Worm (Caenorhabditis elegans) whole organism, L4 larva: Measurements from ENCODE around the gene F49C12.15.
A peak's percentile ranks its signal among the peaks of the same experiment; 100 is the strongest.
"Not testable (repeated sequence)": the region's sequence is repeated elsewhere in the genome, so short reads cannot be mapped to it uniquely, and the experiment has no call there.

Source experiments
- F26F4.8 ChIP-seq: fragments of 200-800 bp; sonication (Bioruptor generic); conservative IDR thresholded peaks from 2 replicates; pipeline ENCODE4 v1.3.6; 2022; ENCODE audit warnings: missing genetic modification characterization, missing compliant biosample characterization
- F37D6.2 ChIP-seq: sonication (generic microtip); optimal IDR thresholded peaks from 2 replicates; lab custom pipeline; 2016; ENCODE audit warnings: mild to moderate bottlenecking, missing genetic modification characterization, missing compliant biosample characterization
- T26A8.4 ChIP-seq: fragments of 200-800 bp; sonication (Bioruptor generic); IDR thresholded peaks from 2 replicates; pipeline ENCODE4 v1.3.6; 2022; ENCODE audit warnings: missing genetic modification characterization, missing compliant biosample characterization
- Y105C5A.15 ChIP-seq: fragments of 200-800 bp; sonication (Bioruptor generic); IDR thresholded peaks from 2 replicates; pipeline ENCODE4 v1.3.6; 2022; ENCODE audit warnings: missing genetic modification characterization, missing compliant biosample characterization
- Y48G9A.11 ChIP-seq: fragments of 200-800 bp; sonication (Bioruptor generic); IDR thresholded peaks from 2 replicates; pipeline ENCODE4 v1.3.6; 2022; ENCODE audit warnings: missing genetic modification reagents, missing genetic modification characterization, missing compliant biosample characterization
- ZK546.5 ChIP-seq, 2 experiments: sonication (generic microtip); optimal IDR thresholded peaks; 2 replicates each; lab custom pipeline; 2017; ENCODE audit warnings: missing biosample characterization in 2 of 2, missing genetic modification characterization in 2 of 2
- aha-1 ChIP-seq: fragments of 150-350 bp; peaks from one replicate; lab custom pipeline; 2014; ENCODE audit warnings: missing biosample characterization, missing genetic modification characterization
- arid-1 ChIP-seq: fragments of 200-800 bp; sonication (Bioruptor generic); conservative IDR thresholded peaks from 2 replicates; pipeline ENCODE4 v1.3.6; 2022; ENCODE audit warnings: missing genetic modification reagents, missing genetic modification characterization, missing compliant biosample characterization
- ceh-28 ChIP-seq: fragments of 150-350 bp; optimal IDR thresholded peaks from 2 replicates; lab custom pipeline; 2014; ENCODE audit warnings: missing biosample characterization, missing genetic modification reagents, missing genetic modification characterization
- cey-2 ChIP-seq: sonication (generic microtip); optimal IDR thresholded peaks from 3 replicates; lab custom pipeline; 2017; ENCODE audit warnings: missing genetic modification characterization, mild to moderate bottlenecking, missing compliant biosample characterization, antibody characterized with exemption, borderline replicate concordance; ENCODE audit not compliant: insufficient read depth
- dmd-9 ChIP-seq: fragments of 200-800 bp; sonication (Bioruptor generic); IDR thresholded peaks from 2 replicates; pipeline ENCODE4 v1.3.6; 2022; ENCODE audit warnings: missing genetic modification reagents, missing genetic modification characterization, missing compliant biosample characterization
- fos-1 ChIP-seq: fragments of 150-350 bp; optimal IDR thresholded peaks from 2 replicates; lab custom pipeline; 2014; ENCODE audit warnings: missing biosample characterization, missing genetic modification characterization
- gei-8 ChIP-seq: fragments of 200-800 bp; sonication (Bioruptor generic); optimal IDR thresholded peaks from 2 replicates; lab custom pipeline; 2018; ENCODE audit warnings: mild to moderate bottlenecking, missing genetic modification characterization, missing compliant biosample characterization
- hlh-11 ChIP-seq: fragments of 200-800 bp; sonication (Bioruptor generic); optimal IDR thresholded peaks from 2 replicates; lab custom pipeline; 2018; ENCODE audit warnings: mild to moderate bottlenecking, missing genetic modification characterization, missing compliant biosample characterization
- hmg-1.1 ChIP-seq: fragments of 200-800 bp; sonication (Bioruptor generic); IDR thresholded peaks from 2 replicates; pipeline ENCODE4 v1.3.6; 2022; ENCODE audit warnings: missing genetic modification reagents, missing genetic modification characterization, missing compliant biosample characterization
- jun-1 ChIP-seq: fragments of 150-350 bp; optimal IDR thresholded peaks from 2 replicates; lab custom pipeline; 2014; ENCODE audit warnings: missing biosample characterization, missing genetic modification reagents, missing genetic modification characterization
- lim-7 ChIP-seq: fragments of 200-800 bp; sonication (Bioruptor generic); IDR thresholded peaks from 2 replicates; pipeline ENCODE4 v1.3.6; 2022; ENCODE audit warnings: missing genetic modification characterization, missing compliant biosample characterization
- lin-1 ChIP-seq: fragments of 200-800 bp; sonication (Bioruptor generic); IDR thresholded peaks from 2 replicates; pipeline ENCODE4 v1.3.6; 2022; ENCODE audit warnings: missing genetic modification reagents, missing genetic modification characterization, missing compliant biosample characterization
- lin-39 ChIP-seq: fragments of 150-350 bp; optimal IDR thresholded peaks from 2 replicates; lab custom pipeline; 2014; ENCODE audit warnings: missing biosample characterization, missing genetic modification reagents, missing genetic modification characterization
- madf-5 ChIP-seq, 2 experiments: fragments of 200-800 bp; sonication (Bioruptor generic); IDR thresholded peaks; 2 replicates each; pipeline ENCODE4 v1.3.6; 2022; ENCODE audit warnings: missing compliant biosample characterization in 2 of 2, missing genetic modification characterization in 2 of 2
- madf-9 ChIP-seq: fragments of 200-800 bp; sonication (Bioruptor generic); conservative IDR thresholded peaks from 2 replicates; pipeline ENCODE4 v1.3.6; 2022; ENCODE audit warnings: missing genetic modification reagents, missing genetic modification characterization, missing compliant biosample characterization
- mes-2 ChIP-seq: sonication (generic microtip); optimal IDR thresholded peaks from 2 replicates; lab custom pipeline; 2016; ENCODE audit warnings: missing genotype, mild to moderate bottlenecking, missing genetic modification characterization, missing compliant biosample characterization; ENCODE audit not compliant: poor library complexity, severe bottlenecking
- mxl-3 ChIP-seq: fragments of 200-800 bp; sonication (Bioruptor generic); optimal IDR thresholded peaks from 2 replicates; lab custom pipeline; 2018; ENCODE audit warnings: mild to moderate bottlenecking, missing genetic modification characterization, missing compliant biosample characterization
- nhr-111 ChIP-seq: fragments of 200-800 bp; sonication (Bioruptor generic); optimal IDR thresholded peaks from 2 replicates; lab custom pipeline; 2018; ENCODE audit warnings: mild to moderate bottlenecking, missing genetic modification characterization, missing compliant biosample characterization
- nhr-25 ChIP-seq: sonication (generic microtip); optimal IDR thresholded peaks from 2 replicates; lab custom pipeline; 2017; ENCODE audit warnings: missing genetic modification characterization, mild to moderate bottlenecking, missing compliant biosample characterization, antibody characterized with exemption, moderate library complexity, borderline replicate concordance; ENCODE audit not compliant: insufficient read depth
- nhr-41 ChIP-seq: fragments of 200-800 bp; sonication (Bioruptor generic); IDR thresholded peaks from 2 replicates; pipeline ENCODE4 v1.3.6; 2022; ENCODE audit warnings: missing genetic modification reagents, missing genetic modification characterization, missing compliant biosample characterization
- nhr-76 ChIP-seq: fragments of 150-350 bp; optimal IDR thresholded peaks from 2 replicates; lab custom pipeline; 2014; ENCODE audit warnings: missing biosample characterization, missing genetic modification characterization
- rbr-2 ChIP-seq: sonication (generic microtip); optimal IDR thresholded peaks from 2 replicates; lab custom pipeline; 2016; ENCODE audit warnings: missing genotype, missing genetic modification characterization, missing compliant biosample characterization
- spr-1 ChIP-seq: sonication (generic microtip); optimal IDR thresholded peaks from 2 replicates; lab custom pipeline; 2016; ENCODE audit warnings: mild to moderate bottlenecking, missing genetic modification characterization, missing compliant biosample characterization
- unc-62 ChIP-seq, 3 experiments: fragments of 150-350 bp in 1 of 3; sonication (generic microtip); optimal IDR thresholded peaks in 2 of 3; peaks in 1 of 3; 1 replicate in 1 of 3; 2 replicates in 2 of 3; lab custom pipeline; 2014 to 2017; ENCODE audit warnings: missing biosample characterization in 3 of 3, missing genetic modification characterization in 3 of 3, missing genetic modification reagents in 3 of 3, missing genotype in 1 of 3
- vab-7 ChIP-seq: fragments of 200-800 bp; sonication (Bioruptor generic); IDR thresholded peaks from 2 replicates; pipeline ENCODE4 v1.3.6; 2022; ENCODE audit warnings: missing genetic modification reagents, missing genetic modification characterization, missing compliant biosample characterization
- zip-11 ChIP-seq: fragments of 200-800 bp; sonication (Bioruptor generic); IDR thresholded peaks from 2 replicates; pipeline ENCODE4 v1.3.6; 2022; ENCODE audit warnings: missing genetic modification characterization, missing compliant biosample characterization
- zip-2 ChIP-seq: fragments of 150-350 bp; optimal IDR thresholded peaks from 2 replicates; lab custom pipeline; 2014; ENCODE audit warnings: missing biosample characterization, missing genetic modification characterization
- ztf-11 ChIP-seq: fragments of 150-350 bp; optimal IDR thresholded peaks from 2 replicates; lab custom pipeline; 2014; ENCODE audit warnings: missing biosample characterization, missing genetic modification characterization
- ztf-7 ChIP-seq: fragments of 150-350 bp; optimal IDR thresholded peaks from 2 replicates; lab custom pipeline; 2014; ENCODE audit warnings: missing biosample characterization, missing genetic modification characterization

F49C12.15 gene

DNA sequence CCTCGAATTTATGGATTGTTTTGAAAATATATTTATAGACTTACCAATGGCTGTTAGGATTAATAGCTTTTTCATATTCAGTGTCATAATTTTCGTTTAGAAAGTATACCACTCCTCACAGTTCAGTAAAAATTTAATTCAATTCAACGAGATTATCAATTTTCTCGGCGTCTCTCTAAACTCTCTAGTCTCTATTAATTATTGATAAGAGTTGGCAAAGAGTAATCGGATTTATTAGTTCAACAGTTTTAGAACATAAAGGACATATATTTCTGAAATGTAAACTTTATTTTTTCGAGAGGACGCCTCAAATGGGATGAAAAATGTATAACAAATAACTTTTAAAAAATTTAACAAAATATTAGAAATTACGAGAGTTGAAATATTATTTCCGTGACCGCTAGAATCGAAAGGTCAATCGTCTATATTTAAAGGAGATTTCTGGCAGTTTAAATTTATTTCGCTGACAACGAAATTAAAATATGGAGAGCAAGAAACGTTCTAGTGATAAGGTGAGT, at the start of gene F49C12.15, which contains the start of gene nspg-11:
Gene F49C12.15 (plus strand): TSS at position 468 of the 518 bp plus-strand sequence.
Gene nspg-11 (minus strand): TSS at position 101 of the 518 bp plus-strand sequence.
- TF ChIP-seq spr-1 (tag; lab: Kevin White, UChicago) = no peak
- no peak for TF ChIP-seq nhr-76 (tag; lab: Kevin White, UChicago)
- no peak for TF ChIP-seq nhr-111 (GFP tag; lab: Kevin White, UChicago)

DNA sequence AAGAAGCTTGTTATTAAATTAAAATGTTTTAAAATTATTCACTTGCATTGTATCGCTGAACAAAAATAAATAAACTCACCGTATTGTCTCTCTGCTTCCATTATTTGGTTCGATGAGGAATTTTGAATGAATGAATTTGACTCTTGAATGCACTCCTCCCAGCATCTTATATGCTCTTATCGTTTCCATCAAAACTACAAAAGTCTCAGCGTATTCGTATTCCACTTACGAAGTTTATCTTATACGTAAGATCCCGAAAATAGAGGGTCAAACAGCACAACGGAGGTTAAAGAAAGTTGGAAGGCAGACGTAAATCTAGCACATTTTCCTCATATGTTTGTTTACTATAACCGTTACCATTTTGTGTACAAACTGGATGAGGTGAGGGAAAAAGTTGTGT, 38.0 kb upstream of the F49C12.15 start, which contains the start of gene nhr-267:
Gene nhr-267 (minus strand): TSS at position 101 of the 400 bp plus-strand sequence.
- not testable (repeated sequence) for TF ChIP-seq ztf-11 (tag; lab: Kevin White, UChicago); ZK546.5 (tag; optimal IDR thresholded peaks at IDR 0.05; lab: Kevin White, UChicago); zip-2 (tag; lab: Kevin White, UChicago)

DNA sequence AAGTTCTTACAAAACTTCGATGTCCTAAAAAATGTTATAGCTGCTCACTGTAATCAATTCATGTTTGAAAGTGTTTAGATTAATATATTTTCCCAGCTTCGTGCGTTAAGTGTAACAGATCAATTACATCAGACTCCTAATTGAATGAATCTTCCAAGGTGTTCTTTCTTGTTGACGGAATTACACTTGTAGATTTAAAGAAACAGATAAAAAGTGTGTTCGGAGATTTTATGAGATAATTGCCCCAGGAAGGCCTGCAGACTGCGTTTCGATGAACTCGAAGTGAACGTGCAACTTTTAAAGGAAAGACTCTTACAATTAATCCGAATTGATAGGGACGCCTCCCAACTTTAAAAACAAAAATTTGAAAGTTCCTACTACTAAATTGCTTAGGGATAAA, 34.6 kb upstream of the F49C12.15 start:
- TF ChIP-seq ZK546.5 (tag; optimal IDR thresholded peaks at IDR 0.05; lab: Kevin White, UChicago) = no peak
- TF ChIP-seq aha-1 (tag; lab: Kevin White, UChicago) = no peak
- TF ChIP-seq cey-2 (tag; lab: Kevin White, UChicago) = no peak
- no peak for TF ChIP-seq dmd-9 (GFP tag; lab: Robert Waterston, UW)
- TF ChIP-seq vab-7 (GFP tag; lab: Robert Waterston, UW) = no peak
- no peak for TF ChIP-seq T26A8.4 (GFP tag; lab: Robert Waterston, UW)
- no peak for TF ChIP-seq arid-1 (GFP tag; lab: Robert Waterston, UW)
- no peak for TF ChIP-seq jun-1 (tag; lab: Kevin White, UChicago)
- TF ChIP-seq, all 104 proteins: peak for 0

DNA sequence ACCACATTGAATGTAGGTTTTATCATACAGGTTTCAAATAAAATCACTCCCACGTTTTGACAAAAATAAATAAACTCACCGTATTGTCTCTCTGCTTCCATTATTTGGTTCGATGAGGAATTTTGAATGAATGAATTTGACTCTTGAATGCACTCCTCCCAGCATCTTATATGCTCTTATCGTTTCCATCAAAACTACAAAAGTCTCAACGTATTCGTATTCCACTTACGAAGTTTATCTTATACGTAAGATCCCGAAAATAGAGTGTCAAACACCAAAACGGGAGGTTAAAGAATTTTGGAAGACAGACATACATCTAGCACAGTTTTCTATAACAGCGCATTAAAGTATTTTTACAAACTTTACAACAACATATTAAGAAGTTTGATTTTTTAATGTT, 30.4 kb upstream of the F49C12.15 start, which contains the start of gene nhr-264:
Gene nhr-264 (minus strand): TSS at position 101 of the 400 bp plus-strand sequence.
- TF ChIP-seq ceh-28; F26F4.8 (GFP tag; lab: Robert Waterston, UW); ztf-7: not testable (repeated sequence)

DNA sequence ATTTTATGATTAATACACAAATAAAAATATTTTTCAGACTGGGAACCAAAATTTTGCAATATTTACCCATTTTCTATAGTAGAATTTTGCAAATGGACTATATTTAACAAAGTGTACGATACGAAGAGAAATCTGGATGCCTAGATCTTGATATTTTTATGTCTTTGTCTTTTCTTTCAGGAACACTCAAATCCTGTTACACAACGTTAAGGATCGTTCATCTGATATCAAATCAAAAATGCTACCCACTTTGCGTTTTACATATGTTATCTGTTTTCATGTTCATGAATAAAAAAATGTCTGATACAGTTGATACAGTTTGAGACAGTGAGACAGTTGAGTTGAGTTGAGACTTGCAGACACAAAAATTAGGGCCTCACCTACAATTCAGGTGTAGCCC, 28.0 kb upstream of the F49C12.15 start, which contains the start of gene F49C12.1:
Gene F49C12.1 (minus strand): TSS at position 70 of the 400 bp plus-strand sequence.
- TF ChIP-seq lin-39 (tag; lab: Kevin White, UChicago) (no peak), aha-1 (tag; lab: Kevin White, UChicago) (peak; percentile 51), unc-62 (GFP tag; optimal IDR thresholded peaks at IDR 0.05 in 1 of 2; lab: Kevin White, UChicago) (peak in 1 of 2 experiments; percentile 65), unc-62 (tag; optimal IDR thresholded peaks at IDR 0.05; lab: Kevin White, UChicago) (no peak)

DNA sequence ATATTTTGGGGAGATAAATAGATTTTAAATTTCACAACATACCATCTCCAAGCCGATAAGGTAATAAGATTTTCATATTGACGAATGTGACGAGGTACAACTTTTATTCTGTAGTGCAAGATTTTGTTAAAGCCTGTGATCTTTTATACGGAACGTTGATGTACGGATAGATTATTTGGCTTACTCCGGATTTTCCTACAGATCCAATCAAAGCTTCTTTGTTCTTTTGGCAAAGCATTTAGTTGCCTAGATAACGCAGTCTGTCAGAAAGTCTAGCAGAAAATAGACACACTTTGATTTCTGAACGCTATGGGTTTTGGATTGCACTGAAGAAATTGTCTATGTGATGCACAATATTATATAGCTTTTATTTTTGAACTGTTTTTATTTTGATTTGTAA, 25.1 kb upstream of the F49C12.15 start, which contains the start of gene F49C12.2:
Gene F49C12.2 (minus strand): TSS at position 101 of the 400 bp plus-strand sequence.
- TF ChIP-seq gei-8 = no peak
- TF ChIP-seq lin-39 (tag; lab: Kevin White, UChicago) = no peak

DNA sequence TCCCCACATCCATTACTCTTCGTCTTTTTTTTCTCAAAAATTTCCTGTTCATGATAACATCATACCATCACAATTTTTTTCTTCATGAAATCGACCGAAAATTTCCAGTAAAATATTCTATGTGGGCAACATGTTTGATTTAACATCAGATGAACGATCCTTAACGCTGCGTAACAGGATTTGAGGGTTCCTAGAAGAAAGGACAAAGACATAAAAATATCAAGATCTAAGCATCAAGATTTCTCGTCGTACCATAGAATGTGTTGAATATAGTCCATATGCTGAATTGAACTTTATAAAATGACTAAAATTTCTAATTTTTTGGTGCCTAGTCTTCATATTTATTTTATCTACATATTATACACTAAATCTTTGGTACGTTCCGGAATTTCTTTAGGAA, 24.1 kb upstream of the F49C12.15 start, which contains the start of gene F49C12.3:
Gene F49C12.3 (plus strand): TSS at position 301 of the 400 bp plus-strand sequence.
- TF ChIP-seq madf-9 = no peak

DNA sequence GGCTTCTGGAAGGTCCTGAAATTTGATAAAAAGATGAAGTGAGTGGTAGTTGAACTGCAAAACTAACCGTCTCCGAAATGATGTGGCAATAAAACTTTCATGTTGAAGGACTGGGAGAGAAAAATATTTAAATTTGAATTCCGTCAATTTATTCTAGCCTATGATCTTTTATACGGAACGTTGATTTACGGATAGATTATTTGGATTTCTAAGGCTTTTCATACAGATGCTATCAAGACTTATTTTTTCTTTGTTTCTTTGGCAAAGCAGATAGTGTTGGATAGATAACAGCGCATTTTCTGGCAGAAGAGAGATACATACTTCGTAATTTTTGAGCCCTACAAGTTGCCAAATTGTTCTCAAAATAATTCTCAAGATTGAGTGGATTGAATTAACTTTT, 20.3 kb upstream of the F49C12.15 start, which contains the start of gene F49C12.4:
Gene F49C12.4 (minus strand): TSS at position 101 of the 400 bp plus-strand sequence.
- TF ChIP-seq hlh-11 (tag; lab: Kevin White, UChicago) = no peak
- TF ChIP-seq zip-11 (GFP tag; lab: Robert Waterston, UW) = no peak
- no peak for TF ChIP-seq nhr-25 (tag; lab: Kevin White, UChicago)
- TF ChIP-seq madf-5 (GFP tag; IDR thresholded peaks at IDR 0.05; lab: Robert Waterston, UW) = no peak
- TF ChIP-seq lin-1 (GFP tag; lab: Robert Waterston, UW) = no peak
- TF ChIP-seq mxl-3 (GFP tag; lab: Kevin White, UChicago) = no peak
- no peak for TF ChIP-seq aha-1 (tag; lab: Kevin White, UChicago)
- no peak for TF ChIP-seq mes-2 (tag; lab: Kevin White, UChicago)
- no peak for TF ChIP-seq Y105C5A.15 (GFP tag; lab: Robert Waterston, UW)
- no peak for TF ChIP-seq rbr-2
- no peak for TF ChIP-seq fos-1 (tag; lab: Kevin White, UChicago)
- no peak for TF ChIP-seq nhr-41 (GFP tag; lab: Robert Waterston, UW)
- TF ChIP-seq Y48G9A.11 = no peak
- no peak for TF ChIP-seq hmg-1.1 (GFP tag; lab: Robert Waterston, UW)
- TF ChIP-seq lim-7 = no peak
- no peak for TF ChIP-seq T26A8.4 (GFP tag; lab: Robert Waterston, UW)
- TF ChIP-seq F37D6.2 (tag; lab: Kevin White, UChicago) = no peak
- TF ChIP-seq, all 104 proteins: peak for 0
